Worm (Caenorhabditis elegans) whole organism, L3 larva: ENCODE measurements around the gene F14H3.4.

Experiments used
- ZK546.5 ChIP-seq: sonication (generic microtip); optimal IDR thresholded peaks from 2 replicates; lab custom pipeline; 2017; ENCODE audit warnings: missing biosample characterization, missing genetic modification characterization
- aly-2 ChIP-seq: fragments of 150-350 bp; optimal IDR thresholded peaks from 2 replicates; lab custom pipeline; 2014; ENCODE audit warnings: missing biosample characterization, missing genetic modification characterization
- ama-1 ChIP-seq: fragments of 150-350 bp; optimal IDR thresholded peaks from 2 replicates; lab custom pipeline; 2018
- ceh-16 ChIP-seq: sonication (generic microtip); optimal IDR thresholded peaks from 2 replicates; lab custom pipeline; 2017; ENCODE audit warnings: missing biosample characterization, missing genetic modification characterization
- ceh-28 ChIP-seq: fragments of 150-350 bp; optimal IDR thresholded peaks from 2 replicates; lab custom pipeline; 2014; ENCODE audit warnings: missing biosample characterization, missing genetic modification reagents, missing genetic modification characterization
- ceh-9 ChIP-seq: sonication (generic microtip); optimal IDR thresholded peaks from 2 replicates; lab custom pipeline; 2018; ENCODE audit warnings: missing biosample characterization, missing genetic modification characterization
- egl-5 ChIP-seq: fragments of 150-350 bp; optimal IDR thresholded peaks from 2 replicates; lab custom pipeline; 2017; ENCODE audit warnings: missing biosample characterization, missing genetic modification reagents, missing genetic modification characterization, inconsistent platforms
- elt-1 ChIP-seq: fragments of 150-350 bp; optimal IDR thresholded peaks from 2 replicates; lab custom pipeline; 2014; ENCODE audit warnings: missing biosample characterization, missing genetic modification characterization
- elt-2 ChIP-seq: sonication (generic microtip); optimal IDR thresholded peaks from 2 replicates; lab custom pipeline; 2016; ENCODE audit warnings: missing genetic modification reagents, mild to moderate bottlenecking, missing genetic modification characterization, missing compliant biosample characterization
- eor-1 ChIP-seq, 2 experiments: fragments of 150-350 bp; optimal IDR thresholded peaks; 2 replicates each; lab custom pipeline; 2014 to 2018; ENCODE audit warnings: missing biosample characterization in 2 of 2, missing genetic modification characterization in 2 of 2
- fos-1 ChIP-seq: fragments of 150-350 bp; optimal IDR thresholded peaks from 2 replicates; lab custom pipeline; 2014; ENCODE audit warnings: missing biosample characterization, missing genetic modification characterization
- hmg-11 ChIP-seq: sonication (generic microtip); optimal IDR thresholded peaks from 2 replicates; lab custom pipeline; 2016; ENCODE audit warnings: missing genetic modification characterization, missing compliant biosample characterization
- lin-15B ChIP-seq: fragments of 150-350 bp; optimal IDR thresholded peaks from 2 replicates; lab custom pipeline; 2014; ENCODE audit warnings: missing biosample characterization, missing genetic modification characterization
- lin-39 ChIP-seq: fragments of 150-350 bp; optimal IDR thresholded peaks from 2 replicates; lab custom pipeline; 2018; ENCODE audit warnings: missing biosample characterization, missing genetic modification reagents, missing genetic modification characterization
- lsy-12 ChIP-seq: sonication (generic microtip); optimal IDR thresholded peaks from 2 replicates; lab custom pipeline; 2016; ENCODE audit warnings: mild to moderate bottlenecking, missing genetic modification characterization, missing compliant biosample characterization
- mdl-1 ChIP-seq: fragments of 150-350 bp; optimal IDR thresholded peaks from 2 replicates; lab custom pipeline; 2014; ENCODE audit warnings: missing biosample characterization, missing genetic modification characterization
- mml-1 ChIP-seq: fragments of 150-350 bp; sonication (generic microtip); optimal IDR thresholded peaks from 3 replicates; lab custom pipeline; 2014; ENCODE audit warnings: missing biosample characterization, missing genetic modification characterization
- nfya-1 ChIP-seq: sonication (generic microtip); optimal IDR thresholded peaks from 2 replicates; lab custom pipeline; 2017; ENCODE audit warnings: missing genetic modification characterization, mild to moderate bottlenecking, missing compliant biosample characterization, antibody characterized with exemption, moderate library complexity; ENCODE audit not compliant: insufficient read depth
- nhr-11 ChIP-seq: fragments of 150-350 bp; optimal IDR thresholded peaks from 2 replicates; lab custom pipeline; 2014; ENCODE audit warnings: missing biosample characterization, missing genetic modification characterization
- nhr-23 ChIP-seq: fragments of 150-350 bp; optimal IDR thresholded peaks from 2 replicates; lab custom pipeline; 2014; ENCODE audit warnings: missing biosample characterization, missing genetic modification reagents, missing genetic modification characterization
- nhr-237 ChIP-seq: fragments of 150-350 bp; optimal IDR thresholded peaks from 2 replicates; lab custom pipeline; 2014; ENCODE audit warnings: missing biosample characterization, missing genetic modification characterization
- nhr-25 ChIP-seq: sonication (generic microtip); optimal IDR thresholded peaks from 2 replicates; lab custom pipeline; 2017; ENCODE audit warnings: missing biosample characterization, missing genetic modification characterization
- nhr-28 ChIP-seq: fragments of 150-350 bp; optimal IDR thresholded peaks from 2 replicates; lab custom pipeline; 2014; ENCODE audit warnings: missing biosample characterization, missing genetic modification characterization
- nhr-43 ChIP-seq: sonication (generic microtip); optimal IDR thresholded peaks from 2 replicates; lab custom pipeline; 2016; ENCODE audit warnings: mild to moderate bottlenecking, missing genetic modification characterization, missing compliant biosample characterization; ENCODE audit not compliant: poor library complexity, severe bottlenecking
- nhr-67 ChIP-seq: fragments of 150-350 bp; optimal IDR thresholded peaks from 2 replicates; lab custom pipeline; 2014; ENCODE audit warnings: missing biosample characterization, missing genetic modification characterization
- nhr-76 ChIP-seq: fragments of 150-350 bp; sonication (generic microtip); optimal IDR thresholded peaks from 5 replicates; lab custom pipeline; 2014; ENCODE audit warnings: missing biosample characterization, missing genetic modification characterization
- nhr-77 ChIP-seq: fragments of 150-350 bp; optimal IDR thresholded peaks from 2 replicates; lab custom pipeline; 2014; ENCODE audit warnings: missing biosample characterization, missing genetic modification characterization
- pqm-1 ChIP-seq: fragments of 150-350 bp; optimal IDR thresholded peaks from 2 replicates; lab custom pipeline; 2017; ENCODE audit warnings: missing biosample characterization, missing genetic modification characterization, inconsistent platforms
- sea-2 ChIP-seq: fragments of 150-350 bp; sonication (generic microtip); optimal IDR thresholded peaks from 4 replicates; lab custom pipeline; 2014; ENCODE audit warnings: missing biosample characterization, missing genetic modification reagents, missing genetic modification characterization
- skn-1 ChIP-seq: fragments of 150-350 bp; optimal IDR thresholded peaks from 2 replicates; lab custom pipeline; 2014; ENCODE audit warnings: missing biosample characterization, missing genetic modification characterization
- tbx-2 ChIP-seq: sonication (generic microtip); optimal IDR thresholded peaks from 2 replicates; lab custom pipeline; 2016; ENCODE audit warnings: mild to moderate bottlenecking, missing genetic modification characterization, missing compliant biosample characterization
- unc-62 ChIP-seq: fragments of 150-350 bp; sonication (generic microtip); optimal IDR thresholded peaks from 4 replicates; lab custom pipeline; 2014; ENCODE audit warnings: missing biosample characterization, missing genetic modification reagents, missing genetic modification characterization
- zag-1 ChIP-seq: fragments of 150-350 bp; optimal IDR thresholded peaks from 2 replicates; lab custom pipeline; 2014; ENCODE audit warnings: missing biosample characterization, missing genetic modification characterization

F14H3.4 gene

DNA sequence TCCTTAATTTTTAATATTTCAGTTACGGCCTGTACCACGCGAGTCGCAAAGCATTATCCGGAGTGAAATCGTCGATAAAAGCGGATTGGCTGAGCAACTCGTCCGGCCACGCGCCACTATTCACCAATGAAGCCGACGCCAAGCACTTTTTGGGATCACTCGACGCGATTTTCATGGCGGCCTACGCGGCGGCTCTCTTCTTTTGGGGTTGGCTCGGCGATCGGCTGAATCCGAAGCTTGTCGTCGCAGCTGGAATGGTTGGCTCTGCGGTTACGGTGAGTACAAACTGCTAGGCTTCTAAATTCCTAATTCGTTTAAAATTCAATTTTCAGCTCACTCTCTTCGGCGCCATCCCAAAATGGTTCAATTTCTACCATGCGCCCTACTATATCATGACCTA, 30.0 kb downstream of the F14H3.4 start:
- TF ChIP-seq pqm-1 (tag; lab: Kevin White, UChicago): no peak

DNA sequence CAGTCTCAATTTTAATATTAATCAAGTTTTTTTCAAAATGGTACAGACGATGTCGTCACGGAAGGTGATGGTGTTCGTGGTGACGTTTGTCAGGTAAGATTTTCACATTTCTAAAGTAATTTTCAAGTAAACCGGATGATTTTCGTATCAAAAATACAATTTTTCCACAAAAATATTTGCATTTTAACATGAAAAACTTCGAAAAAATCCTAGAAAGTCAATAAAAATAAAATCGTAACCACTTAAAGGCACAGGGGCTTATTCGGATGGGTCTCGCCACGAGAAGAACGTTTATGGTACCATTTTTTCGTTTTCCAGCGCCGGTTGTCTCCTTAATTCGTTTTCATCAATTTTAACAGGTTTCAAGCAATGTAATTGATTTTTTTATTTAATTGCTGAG, 30.6 kb downstream of the F14H3.4 start, which contains the start of gene T10C6.6:
T10C6.6 (plus strand) TSS at position 27 of the 400 bp plus-strand sequence.
- TF ChIP-seq nhr-67 (tag; lab: Kevin White, UChicago) (no peak), elt-2 (tag; lab: Kevin White, UChicago) (no peak), lin-15B (tag; lab: Kevin White, UChicago) (no peak), nhr-76 (tag; lab: Kevin White, UChicago) (no peak), skn-1 (no peak), mdl-1 (tag; lab: Kevin White, UChicago) (no peak), aly-2 (tag; lab: Kevin White, UChicago) (no peak), sea-2 (GFP tag; lab: Kevin White, UChicago) (no peak), fos-1 (tag; lab: Kevin White, UChicago) (no peak), ZK546.5 (tag; lab: Kevin White, UChicago) (no peak), nhr-77 (tag; lab: Kevin White, UChicago) (no peak), nhr-11 (tag; lab: Kevin White, UChicago) (no peak)
- TF ChIP-seq, all 47 proteins: peak for 0

DNA sequence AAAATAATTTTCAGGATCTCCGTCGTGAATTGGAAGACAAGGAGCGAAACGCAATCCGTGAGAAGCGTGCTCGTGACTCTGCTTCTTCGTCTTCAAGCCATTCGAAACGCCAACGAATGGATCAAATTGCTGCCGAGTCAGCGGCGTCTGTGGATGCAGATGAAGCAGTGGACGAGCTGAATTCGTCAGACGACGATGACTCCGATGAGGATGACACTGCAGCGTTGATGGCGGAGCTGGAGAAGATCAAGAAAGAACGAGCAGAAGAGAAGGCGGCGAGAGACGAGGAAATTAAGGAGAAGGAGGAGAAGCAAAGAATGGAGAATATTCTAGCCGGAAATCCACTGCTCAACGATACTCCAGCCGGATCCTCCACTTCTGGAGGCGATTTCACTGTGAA, 31.3 kb downstream of the F14H3.4 start:
- TF ChIP-seq egl-5 (tag; lab: Kevin White, UChicago) (no peak), eor-1 (tag; optimal IDR thresholded peaks at IDR 0.05; lab: Kevin White, UChicago) (no peak), tbx-2 (tag; lab: Kevin White, UChicago) (no peak), lsy-12 (tag; lab: Kevin White, UChicago) (no peak), ceh-9 (tag; lab: Kevin White, UChicago) (no peak), aly-2 (tag; lab: Kevin White, UChicago) (no peak), hmg-11 (no peak), skn-1 (no peak), ama-1 (lab: Kevin White, UChicago) (no peak), nhr-11 (tag; lab: Kevin White, UChicago) (no peak), nhr-25 (tag; lab: Kevin White, UChicago) (no peak), zag-1 (tag; lab: Kevin White, UChicago) (no peak), ceh-16 (tag; lab: Kevin White, UChicago) (no peak), lin-15B (tag; lab: Kevin White, UChicago) (no peak), lin-39 (tag; lab: Kevin White, UChicago) (no peak)

DNA sequence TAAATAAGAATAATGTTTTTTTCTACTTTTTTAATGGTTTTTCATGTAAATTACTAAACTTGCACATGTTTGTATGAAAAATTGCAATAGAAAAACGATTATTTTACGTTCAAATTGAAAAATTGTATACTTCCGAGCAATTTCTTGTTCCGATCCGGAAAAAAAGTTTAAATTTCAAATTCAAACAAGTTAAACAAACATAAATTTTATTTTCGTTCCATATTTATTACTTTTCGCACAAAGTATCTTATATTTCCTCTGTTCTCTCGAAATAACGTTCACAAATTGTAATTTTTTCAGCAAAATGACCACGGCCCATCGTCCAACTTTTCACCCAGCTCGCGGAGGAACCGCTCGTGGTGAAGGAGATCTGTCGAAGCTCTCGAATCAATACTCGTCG, 31.8 kb downstream of the F14H3.4 start, which contains the start of gene cwc-15:
cwc-15 (plus strand) TSS at position 301 of the 400 bp plus-strand sequence.
- no peak for TF ChIP-seq ceh-28 (tag; lab: Kevin White, UChicago)
- no peak for TF ChIP-seq nhr-237 (tag; lab: Kevin White, UChicago)
- TF ChIP-seq mdl-1 (tag; lab: Kevin White, UChicago): no peak
- no peak for TF ChIP-seq nhr-67 (tag; lab: Kevin White, UChicago)
- no peak for TF ChIP-seq fos-1 (tag; lab: Kevin White, UChicago)
- no peak for TF ChIP-seq unc-62 (GFP tag; lab: Kevin White, UChicago)
- TF ChIP-seq, all 47 proteins: peak for 0

DNA sequence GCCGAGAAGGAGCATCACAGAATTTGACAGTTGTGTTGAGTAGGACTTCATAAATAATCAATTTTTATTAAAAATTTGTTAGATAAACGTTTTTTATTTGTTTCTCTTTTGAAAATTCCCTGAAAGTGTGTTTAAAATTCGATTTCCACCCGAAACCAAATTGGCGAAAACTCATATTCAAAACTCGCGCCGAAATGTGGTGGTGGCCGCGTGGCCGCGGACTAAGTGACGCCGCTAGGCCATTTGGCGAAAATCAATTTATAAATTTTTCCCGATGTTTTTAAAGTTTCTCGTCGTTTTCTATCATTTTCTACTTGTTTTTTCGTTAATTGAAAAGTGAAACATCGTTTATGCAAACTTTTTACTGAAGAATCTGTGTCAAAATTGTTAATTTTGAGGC, 32.3 kb downstream of the F14H3.4 start:
- TF ChIP-seq lin-39 (tag; lab: Kevin White, UChicago) (peak; percentile 0), nhr-43 (tag; lab: Kevin White, UChicago) (peak; percentile 57), nhr-23 (tag; lab: Kevin White, UChicago) (peak; percentile 6), ZK546.5 (tag; lab: Kevin White, UChicago) (no peak), elt-1 (tag; lab: Kevin White, UChicago) (no peak), pqm-1 (tag; lab: Kevin White, UChicago) (no peak), nfya-1 (tag; lab: Kevin White, UChicago) (no peak), nhr-28 (tag; lab: Kevin White, UChicago) (no peak), mdl-1 (tag; lab: Kevin White, UChicago) (no peak), nhr-25 (tag; lab: Kevin White, UChicago) (no peak), nhr-11 (tag; lab: Kevin White, UChicago) (no peak), ceh-28 (tag; lab: Kevin White, UChicago) (no peak), mml-1 (tag; lab: Kevin White, UChicago) (no peak)
